Fruit fly (Drosophila melanogaster) whole organism, embryonic: Measurements from ENCODE around the gene holn1.
A peak's percentile ranks its signal among the peaks of the same experiment; 100 is the strongest.

ENCODE experiments used
- CG1024 ChIP-seq: fragments of 200-800 bp; sonication (Bioruptor generic); IDR thresholded peaks from 2 replicates; pipeline ENCODE4 v1.3.6; 2022; ENCODE audit warnings: missing biosample characterization, missing genetic modification characterization
- CG10654 ChIP-seq: fragments of 200-800 bp; sonication (Bioruptor generic); optimal IDR thresholded peaks from 2 replicates; lab custom pipeline; 2016; ENCODE audit warnings: missing biosample characterization, missing genetic modification characterization
- CG11085 ChIP-seq: fragments of 200-800 bp; sonication (Bioruptor generic); IDR thresholded peaks from 2 replicates; pipeline ENCODE4 v1.3.6; 2022; ENCODE audit warnings: missing biosample characterization, missing genetic modification characterization
- CG13424 ChIP-seq: fragments of 200-800 bp; sonication (Bioruptor generic); optimal IDR thresholded peaks from 2 replicates; lab custom pipeline; 2019; ENCODE audit warnings: missing biosample characterization, mild to moderate bottlenecking, missing genetic modification characterization, moderate library complexity
- CG15601 ChIP-seq: fragments of 200-800 bp; sonication (Bioruptor generic); optimal IDR thresholded peaks from 3 replicates; lab custom pipeline; 2019; ENCODE audit warnings: missing biosample characterization, mild to moderate bottlenecking, missing genetic modification characterization, moderate library complexity
- CG17568 ChIP-seq: fragments of 200-800 bp; sonication (Bioruptor generic); optimal IDR thresholded peaks from 2 replicates; lab custom pipeline; 2018; ENCODE audit warnings: missing biosample characterization, mild to moderate bottlenecking, missing genetic modification characterization, moderate library complexity
- CG17912 ChIP-seq: fragments of 200-800 bp; sonication (Bioruptor generic); optimal IDR thresholded peaks from 2 replicates; lab custom pipeline; 2018; ENCODE audit warnings: missing biosample characterization, mild to moderate bottlenecking, missing genetic modification characterization
- CG18262 ChIP-seq: fragments of 200-800 bp; optimal IDR thresholded peaks from 3 replicates; lab custom pipeline; 2019; ENCODE audit warnings: missing biosample characterization, mild to moderate bottlenecking, missing genetic modification characterization, moderate library complexity
- CG18476 ChIP-seq: fragments of 200-800 bp; sonication (Bioruptor generic); optimal IDR thresholded peaks from 2 replicates; lab custom pipeline; 2016; ENCODE audit warnings: missing biosample characterization, mild to moderate bottlenecking, missing genetic modification characterization
- CG18764 ChIP-seq: fragments of 200-800 bp; sonication (Bioruptor generic); optimal IDR thresholded peaks from 3 replicates; lab custom pipeline; 2016; ENCODE audit warnings: missing biosample characterization, missing genetic modification characterization
- CG2889 ChIP-seq: fragments of 200-800 bp; sonication (Bioruptor generic); IDR thresholded peaks from 3 replicates; pipeline ENCODE4 v1.3.6; 2022; ENCODE audit warnings: missing biosample characterization, missing genetic modification characterization
- CG30431 ChIP-seq: fragments of 200-800 bp; sonication (Bioruptor generic); optimal IDR thresholded peaks from 2 replicates; lab custom pipeline; 2017; ENCODE audit warnings: missing biosample characterization, missing genetic modification characterization
- CG33213 ChIP-seq: fragments of 200-800 bp; sonication (Bioruptor generic); optimal IDR thresholded peaks from 3 replicates; lab custom pipeline; 2016; ENCODE audit warnings: missing biosample characterization, missing genetic modification characterization
- CG3407 ChIP-seq: fragments of 200-800 bp; sonication (Bioruptor generic); optimal IDR thresholded peaks from 2 replicates; lab custom pipeline; 2018; ENCODE audit warnings: missing biosample characterization, mild to moderate bottlenecking, missing genetic modification characterization
- CG34224 ChIP-seq: fragments of 200-800 bp; sonication (Bioruptor generic); IDR thresholded peaks from 3 replicates; pipeline ENCODE4 v1.3.6; 2022; ENCODE audit warnings: missing biosample characterization, missing genetic modification characterization; ENCODE audit not compliant: partially characterized antibody
- CG6689 ChIP-seq: fragments of 200-800 bp; sonication (Bioruptor generic); IDR thresholded peaks from 2 replicates; pipeline ENCODE4 v1.3.6; 2022; ENCODE audit warnings: missing biosample characterization, missing genetic modification characterization
- CG6765 ChIP-seq: fragments of 200-800 bp; sonication (Bioruptor generic); optimal IDR thresholded peaks from 3 replicates; lab custom pipeline; 2017; ENCODE audit warnings: missing biosample characterization, mild to moderate bottlenecking, missing genetic modification characterization
- CG7556 ChIP-seq: fragments of 200-800 bp; sonication (Bioruptor generic); optimal IDR thresholded peaks from 2 replicates; lab custom pipeline; 2017; ENCODE audit warnings: missing biosample characterization, mild to moderate bottlenecking, missing genetic modification characterization
- CG9727 ChIP-seq: fragments of 200-800 bp; sonication (Bioruptor generic); optimal IDR thresholded peaks from 3 replicates; lab custom pipeline; 2017; ENCODE audit warnings: missing biosample characterization, mild to moderate bottlenecking, missing genetic modification characterization
- CG9932 ChIP-seq: fragments of 200-800 bp; sonication (Bioruptor generic); IDR thresholded peaks from 2 replicates; pipeline ENCODE4 v1.3.6; 2022; ENCODE audit warnings: missing biosample characterization, missing genetic modification characterization
- CHES-1-like ChIP-seq: fragments of 200-800 bp; sonication (Bioruptor generic); optimal IDR thresholded peaks from 2 replicates; lab custom pipeline; 2016; ENCODE audit warnings: missing biosample characterization, missing genetic modification characterization
- D19A ChIP-seq: fragments of 200-800 bp; optimal IDR thresholded peaks from 3 replicates; lab custom pipeline; 2019; ENCODE audit warnings: missing biosample characterization, mild to moderate bottlenecking, missing genetic modification characterization, moderate library complexity
- Dek ChIP-seq: fragments of 200-800 bp; sonication (Bioruptor generic); optimal IDR thresholded peaks from 3 replicates; lab custom pipeline; 2019; ENCODE audit warnings: missing biosample characterization, mild to moderate bottlenecking, missing genetic modification characterization, moderate library complexity
- HmgZ ChIP-seq: fragments of 200-800 bp; sonication (Bioruptor generic); optimal IDR thresholded peaks from 2 replicates; lab custom pipeline; 2018; ENCODE audit warnings: missing biosample characterization, mild to moderate bottlenecking, missing genetic modification characterization
- Max ChIP-seq: fragments of 200-800 bp; sonication (Bioruptor generic); optimal IDR thresholded peaks from 2 replicates; lab custom pipeline; 2016; ENCODE audit warnings: missing biosample characterization, mild to moderate bottlenecking, missing genetic modification characterization
- Nf-YC ChIP-seq: fragments of 200-800 bp; optimal IDR thresholded peaks from 3 replicates; lab custom pipeline; 2019; ENCODE audit warnings: missing biosample characterization, mild to moderate bottlenecking, missing genetic modification characterization, moderate library complexity
- Poxn ChIP-seq: fragments of 200-800 bp; sonication (Bioruptor generic); IDR thresholded peaks from 2 replicates; pipeline ENCODE4 v1.3.6; 2022; ENCODE audit warnings: missing biosample characterization, missing genetic modification characterization
- Ptx1 ChIP-seq: fragments of 200-800 bp; sonication (Bioruptor generic); IDR thresholded peaks from 2 replicates; pipeline ENCODE4 v1.3.6; 2022; ENCODE audit warnings: missing biosample characterization, missing genetic modification characterization
- Scr ChIP-seq: fragments of 200-800 bp; sonication (Bioruptor generic); IDR thresholded peaks from 2 replicates; pipeline ENCODE4 v1.3.6; 2022; ENCODE audit warnings: missing biosample characterization, missing genetic modification characterization; ENCODE audit not compliant: partially characterized antibody
- Sox102F ChIP-seq: fragments of 200-800 bp; sonication (Bioruptor generic); optimal IDR thresholded peaks from 2 replicates; lab custom pipeline; 2018; ENCODE audit warnings: missing biosample characterization, mild to moderate bottlenecking, missing genetic modification characterization, moderate library complexity
- ac ChIP-seq: fragments of 200-800 bp; sonication (Bioruptor generic); optimal IDR thresholded peaks from 3 replicates; lab custom pipeline; 2017; ENCODE audit warnings: missing biosample characterization, mild to moderate bottlenecking, missing genetic modification characterization
- cas ChIP-seq: fragments of 200-800 bp; sonication (Bioruptor generic); IDR thresholded peaks from 2 replicates; pipeline ENCODE4 v1.3.6; 2022; ENCODE audit warnings: missing biosample characterization, missing genetic modification characterization
- cwo ChIP-seq: fragments of 200-800 bp; sonication (Bioruptor generic); optimal IDR thresholded peaks from 3 replicates; lab custom pipeline; 2017; ENCODE audit warnings: missing biosample characterization, missing genetic modification characterization, mild to moderate bottlenecking, moderate library complexity, missing genetic modification reagents
- dati ChIP-seq: fragments of 200-800 bp; sonication (Bioruptor generic); IDR thresholded peaks from 2 replicates; pipeline ENCODE4 v1.3.6; 2022; ENCODE audit warnings: missing biosample characterization, missing genetic modification characterization
- dm ChIP-seq: fragments of 200-800 bp; sonication (Bioruptor generic); optimal IDR thresholded peaks from 3 replicates; lab custom pipeline; 2016; ENCODE audit warnings: missing biosample characterization, missing genetic modification characterization
- esg ChIP-seq: fragments of 200-800 bp; sonication (Bioruptor generic); conservative IDR thresholded peaks from 2 replicates; pipeline ENCODE4 v1.3.6; 2022; ENCODE audit warnings: missing biosample characterization, missing genetic modification characterization
- h ChIP-seq: fragments of >200 bp; optimal IDR thresholded peaks from 2 replicates; lab custom pipeline; 2017
- jing ChIP-seq: fragments of 200-800 bp; sonication (Bioruptor generic); optimal IDR thresholded peaks from 2 replicates; lab custom pipeline; 2018; ENCODE audit warnings: missing biosample characterization, mild to moderate bottlenecking, missing genetic modification characterization
- kah ChIP-seq: fragments of 200-800 bp; sonication (Bioruptor generic); optimal IDR thresholded peaks from 2 replicates; lab custom pipeline; 2018; ENCODE audit warnings: missing biosample characterization, mild to moderate bottlenecking, missing genetic modification characterization
- ken ChIP-seq: fragments of 200-800 bp; sonication (Bioruptor generic); IDR thresholded peaks from 3 replicates; pipeline ENCODE4 v1.3.6; 2022; ENCODE audit warnings: missing biosample characterization, missing genetic modification characterization
- knrl ChIP-seq: fragments of 200-800 bp; sonication (Bioruptor generic); IDR thresholded peaks from 3 replicates; pipeline ENCODE4 v1.3.6; 2022; ENCODE audit warnings: missing biosample characterization, missing genetic modification characterization; ENCODE audit not compliant: partially characterized antibody
- lola ChIP-seq, 3 experiments: fragments of >200 bp in 2 of 3; fragments of 200-800 bp in 1 of 3; sonication (Bioruptor generic) in 1 of 3; optimal IDR thresholded peaks; 2 replicates each; lab custom pipeline; 2017 to 2019; ENCODE audit warnings: missing biosample characterization in 3 of 3, missing genetic modification characterization in 3 of 3, mild to moderate bottlenecking in 1 of 3, moderate library complexity in 1 of 3
- oc ChIP-seq: fragments of 200-800 bp; sonication (Bioruptor generic); optimal IDR thresholded peaks from 2 replicates; lab custom pipeline; 2018; ENCODE audit warnings: missing biosample characterization, mild to moderate bottlenecking, missing genetic modification characterization, moderate library complexity
- salm ChIP-seq: fragments of 200-800 bp; sonication (Bioruptor generic); optimal IDR thresholded peaks from 2 replicates; lab custom pipeline; 2018; ENCODE audit warnings: missing biosample characterization, mild to moderate bottlenecking, missing genetic modification characterization
- seq ChIP-seq: fragments of 200-800 bp; sonication (Bioruptor generic); IDR thresholded peaks from 2 replicates; pipeline ENCODE4 v1.3.6; 2022; ENCODE audit warnings: missing biosample characterization, missing genetic modification characterization
- shn ChIP-seq: fragments of 200-800 bp; sonication (Bioruptor generic); optimal IDR thresholded peaks from 3 replicates; lab custom pipeline; 2016; ENCODE audit warnings: missing biosample characterization, missing genetic modification characterization
- so ChIP-seq: fragments of 200-800 bp; sonication (Bioruptor generic); IDR thresholded peaks from 3 replicates; pipeline ENCODE4 v1.3.6; 2022; ENCODE audit warnings: missing biosample characterization, missing genetic modification characterization
- sug ChIP-seq: fragments of 200-800 bp; optimal IDR thresholded peaks from 2 replicates; lab custom pipeline; 2019; ENCODE audit warnings: missing biosample characterization, mild to moderate bottlenecking, missing genetic modification characterization, moderate library complexity
- tin ChIP-seq: fragments of 200-800 bp; sonication (Bioruptor generic); optimal IDR thresholded peaks from 3 replicates; lab custom pipeline; 2016; ENCODE audit warnings: missing biosample characterization, missing genetic modification characterization
- vfl ChIP-seq: fragments of 200-800 bp; sonication (Bioruptor generic); optimal IDR thresholded peaks from 2 replicates; lab custom pipeline; 2016; ENCODE audit warnings: missing biosample characterization, missing genetic modification characterization
- vvl ChIP-seq: fragments of 200-800 bp; sonication (Bioruptor generic); IDR thresholded peaks from 2 replicates; pipeline ENCODE4 v1.3.6; 2022; ENCODE audit warnings: missing biosample characterization, missing genetic modification characterization

The holn1 gene

dm6 chr2L:10466865-10467270, 31.1 kb downstream of the holn1 start:
- TF ChIP-seq Poxn (no peak), CHES-1-like (GFP tag; lab: Kevin White, UChicago) (no peak), CG3407 (GFP tag; lab: Kevin White, UChicago) (peak; percentile 33), cas (GFP tag; lab: Robert Waterston, UW) (no peak), HmgZ (tag; lab: Kevin White, UChicago) (no peak), CG17568 (no peak), CG18764 (GFP tag; lab: Kevin White, UChicago) (peak; percentile 1), CG10654 (peak; percentile 49), knrl (GFP tag; lab: Robert Waterston, UW) (no peak), dati (GFP tag; lab: Robert Waterston, UW) (no peak), sug (tag; lab: Kevin White, UChicago) (no peak), CG1024 (GFP tag; lab: Robert Waterston, UW) (no peak), CG13424 (tag; lab: Kevin White, UChicago) (peak; percentile 48), seq (no peak), Scr (no peak), CG6689 (GFP tag; lab: Robert Waterston, UW) (peak; percentile 84), ac (no peak), Sox102F (GFP tag; lab: Kevin White, UChicago) (peak; percentile 66), CG6765 (GFP tag; lab: Kevin White, UChicago) (no peak), CG15601 (peak; percentile 46), so (GFP tag; lab: Robert Waterston, UW) (0 out of 3 replicates have a peak, but pooled peaks have one; percentile 11), h (lab: Kevin White, UChicago) (no peak), ken (GFP tag; lab: Robert Waterston, UW) (no peak), CG30431 (GFP tag; lab: Kevin White, UChicago) (peak; percentile 35), shn (GFP tag; lab: Kevin White, UChicago) (no peak), cwo (peak; percentile 48), CG33213 (GFP tag; lab: Kevin White, UChicago) (peak; percentile 36), tin (peak; percentile 63), jing (GFP tag; lab: Kevin White, UChicago) (peak; percentile 8), vfl (GFP tag; lab: Kevin White, UChicago) (no peak), D19A (peak; percentile 64), CG18476 (peak; percentile 46), CG9727 (peak; percentile 72), Dek (tag; lab: Kevin White, UChicago) (no peak), esg (GFP tag; lab: Robert Waterston, UW) (no peak; the same call in 1 of the 2 replicates), kah (GFP tag; lab: Kevin White, UChicago) (peak; percentile 16), CG2889 (GFP tag; lab: Robert Waterston, UW) (0 out of 3 replicates have a peak, but pooled peaks have one; percentile 5), CG9932 (GFP tag; lab: Robert Waterston, UW) (no peak), vvl (no peak; the same call in 1 of the 2 replicates), Max (GFP tag; lab: Kevin White, UChicago) (peak; percentile 58), CG18262 (peak; percentile 88), dm (GFP tag; lab: Kevin White, UChicago) (no peak), CG17912 (GFP tag; lab: Kevin White, UChicago) (no peak), CG7556 (peak; percentile 69), Ptx1 (GFP tag; lab: Robert Waterston, UW) (peak; percentile 76), CG11085 (GFP tag; lab: Robert Waterston, UW) (no peak), CG34224 (no peak), lola (GFP tag; optimal IDR thresholded peaks at IDR 0.05; lab: Kevin White, UChicago) (peak in 1 of 3 experiments; percentile 74), salm (tag; lab: Kevin White, UChicago) (no peak), oc (no peak), Nf-YC (no peak)
